Fruit fly (Drosophila melanogaster): ENCODE results near the gene CG31371.
A peak's percentile ranks its signal among the peaks of the same experiment; 100 is the strongest.

Gene CG31371

DNA sequence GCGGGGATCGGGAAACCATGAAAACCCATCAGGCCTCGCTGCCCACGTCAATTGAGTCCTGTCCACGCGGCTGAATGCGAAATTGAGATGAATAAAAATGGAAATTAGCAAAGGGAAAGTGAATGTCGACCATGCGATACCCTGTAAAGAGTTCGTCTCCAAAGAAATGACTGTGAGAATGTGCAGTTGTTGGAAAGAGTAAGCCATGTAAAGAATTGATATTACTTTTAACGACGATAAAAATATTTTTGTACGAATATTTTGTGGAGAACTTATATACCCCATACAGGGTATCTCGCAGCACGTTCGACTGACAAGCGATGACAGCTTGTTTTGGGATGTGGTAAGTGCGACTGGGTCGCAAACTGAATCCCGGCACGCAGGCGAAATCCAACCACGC is 2.1 kb downstream of the CG31371 start (continued):
- TF ChIP-seq sv (GFP tag; optimal IDR thresholded peaks at IDR 0.05) (peak; percentile 4), tai (GFP tag; optimal IDR thresholded peaks at IDR 0.05) (no peak), OdsH (GFP tag; optimal IDR thresholded peaks at IDR 0.05) (peak; percentile 35), h (GFP tag; optimal IDR thresholded peaks at IDR 0.05) (peak; percentile 69), N (GFP tag; optimal IDR thresholded peaks at IDR 0.05) (no peak), Hnf4 (GFP tag; optimal IDR thresholded peaks at IDR 0.05) (no peak), CG32264 (GFP tag; optimal IDR thresholded peaks at IDR 0.05) (no peak)

- TF ChIP-seq GATAd (GFP tag; optimal IDR thresholded peaks at IDR 0.05) (no peak), CG9705 (GFP tag; optimal IDR thresholded peaks at IDR 0.05) (no peak)
Observed at dm6 chr3R:30500226-30500625, 3.1 kb downstream of the CG31371 start, which contains the start of gene PH4alphaNE1. Gene PH4alphaNE1 (minus strand): TSS chr3R:30500326.

DNA sequence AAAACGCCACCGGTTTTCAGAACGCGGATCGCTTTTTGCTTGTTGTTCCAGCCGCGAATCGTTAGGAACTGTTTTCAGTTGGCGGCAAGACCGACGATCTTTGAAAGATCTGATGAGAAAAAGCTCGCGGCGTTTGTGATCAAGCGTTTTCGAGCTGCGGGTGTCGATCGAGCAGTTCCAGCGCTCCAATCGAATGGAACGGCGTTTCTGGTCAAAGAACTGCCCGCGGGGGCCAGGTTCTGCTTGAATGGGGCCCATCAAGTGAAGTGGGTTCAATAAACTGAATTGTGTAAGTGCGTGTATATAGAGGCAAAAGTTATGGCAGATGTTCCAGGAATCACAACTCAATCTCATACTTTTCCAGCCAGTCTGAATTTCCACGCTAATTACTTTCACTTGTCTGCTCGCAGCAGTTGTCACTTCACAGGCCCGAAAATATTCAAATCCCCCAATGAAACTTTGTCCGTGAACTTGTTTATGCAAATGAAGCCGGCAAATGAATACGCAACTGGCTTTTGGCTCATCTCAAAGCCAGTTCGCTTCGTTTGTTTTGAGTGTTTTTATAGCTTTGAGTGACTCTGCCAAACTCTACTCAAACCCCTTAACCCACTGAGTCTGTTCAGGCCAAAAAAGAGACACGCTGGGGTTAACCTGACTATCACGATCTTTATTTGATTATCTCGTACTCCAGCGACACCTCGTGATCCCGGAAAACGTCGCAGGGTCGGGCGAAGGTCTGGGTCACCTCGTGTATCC is 7.0 kb downstream of the CG31371 start, which contains the start of gene PH4alphaMP:
PH4alphaMP (minus strand) TSS at position 51 of the 756 bp plus-strand sequence.
- TF ChIP-seq psq (GFP tag; optimal IDR thresholded peaks at IDR 0.05) (no peak), h (GFP tag; optimal IDR thresholded peaks at IDR 0.05) (no peak), Abd-B (GFP tag; optimal IDR thresholded peaks at IDR 0.05) (no peak), tai (GFP tag; optimal IDR thresholded peaks at IDR 0.05) (no peak), rgr (GFP tag; optimal IDR thresholded peaks at IDR 0.05) (no peak)

- no peak for TF ChIP-seq CrebA (GFP tag; optimal IDR thresholded peaks at IDR 0.05; ENCODE audit: borderline replicate concordance)
- no peak for TF ChIP-seq br (GFP tag; optimal IDR thresholded peaks at IDR 0.05)
- peak; percentile 4 for TF ChIP-seq OdsH (GFP tag; optimal IDR thresholded peaks at IDR 0.05)
- TF ChIP-seq h (GFP tag; optimal IDR thresholded peaks at IDR 0.05) = peak; percentile 84
Observed at dm6 chr3R:30489797-30490196, 13.5 kb downstream of the CG31371 start, which contains the start of gene PH4alphaSG2. Gene PH4alphaSG2 (plus strand): TSS chr3R:30490074.

DNA sequence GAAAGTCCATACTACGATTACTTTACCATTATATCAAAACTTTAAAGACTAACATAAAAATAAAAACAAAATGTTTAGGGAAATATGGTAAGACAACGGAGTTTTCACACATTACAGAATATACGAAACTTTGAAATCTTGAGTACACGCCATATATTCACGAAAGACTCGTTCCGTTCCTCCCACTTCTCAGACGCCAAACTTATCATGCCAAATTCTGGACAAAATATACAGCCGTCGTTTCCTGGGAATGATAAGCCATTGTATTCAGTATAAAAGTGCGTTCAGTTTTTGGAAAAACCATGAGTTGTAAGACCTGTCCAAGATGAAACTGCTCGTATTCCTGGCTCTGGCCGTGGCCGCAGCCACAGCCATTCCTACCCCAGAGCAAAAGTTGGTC is 14.6 kb downstream of the CG31371 start, which contains the start of gene Jon99Fi:
Jon99Fi (plus strand) TSS at position 301 of the 400 bp plus-strand sequence.
- TF ChIP-seq tai (GFP tag; optimal IDR thresholded peaks at IDR 0.05) (no peak), Dif (GFP tag; optimal IDR thresholded peaks at IDR 0.05; ENCODE audit: partially characterized antibody) (no peak), CrebA (GFP tag; optimal IDR thresholded peaks at IDR 0.05; ENCODE audit: borderline replicate concordance) (no peak), pan (optimal IDR thresholded peaks at IDR 0.05) (no peak), dmrt93B (GFP tag; optimal IDR thresholded peaks at IDR 0.05) (no peak), Hr78 (GFP tag; optimal IDR thresholded peaks at IDR 0.05) (no peak), Jra (GFP tag; optimal IDR thresholded peaks at IDR 0.05) (no peak), woc (GFP tag; optimal IDR thresholded peaks at IDR 0.05) (no peak), lola (GFP tag; optimal IDR thresholded peaks at IDR 0.05) (no peak), h (GFP tag; optimal IDR thresholded peaks at IDR 0.05) (no peak), foxo (GFP tag; optimal IDR thresholded peaks at IDR 0.05) (no peak), Hr83 (GFP tag; optimal IDR thresholded peaks at IDR 0.05; ENCODE audit: poor library complexity, severe bottlenecking) (no peak), psq (GFP tag; optimal IDR thresholded peaks at IDR 0.05) (no peak), Mio (GFP tag; optimal IDR thresholded peaks at IDR 0.05) (no peak), Abd-B (GFP tag; optimal IDR thresholded peaks at IDR 0.05) (no peak), br (GFP tag; optimal IDR thresholded peaks at IDR 0.05) (no peak), dl (GFP tag; optimal IDR thresholded peaks at IDR 0.05; ENCODE audit: insufficient read depth in 1 of 2, partially characterized antibody in 2 of 2) (no peak), Hnf4 (GFP tag; optimal IDR thresholded peaks at IDR 0.05) (no peak)

dm6 chr3R:30487828-30488227 is 15.5 kb downstream of the CG31371 start, which contains the start of gene Jon99Fii:
Gene Jon99Fii (minus strand): TSS chr3R:30487928.
- TF ChIP-seq N (GFP tag; optimal IDR thresholded peaks at IDR 0.05) = no peak

- no peak for TF ChIP-seq Mio (GFP tag; optimal IDR thresholded peaks at IDR 0.05)
- TF ChIP-seq dl (GFP tag; optimal IDR thresholded peaks at IDR 0.05; ENCODE audit: insufficient read depth in 1 of 2, partially characterized antibody in 2 of 2) = no peak
- no peak for TF ChIP-seq OdsH (GFP tag; optimal IDR thresholded peaks at IDR 0.05)
- no peak for TF ChIP-seq Sp1 (GFP tag; optimal IDR thresholded peaks at IDR 0.05)
- no peak for TF ChIP-seq ey (GFP tag; optimal IDR thresholded peaks at IDR 0.05)
- no peak for TF ChIP-seq woc (GFP tag; optimal IDR thresholded peaks at IDR 0.05)
- no peak for TF ChIP-seq psq (GFP tag; optimal IDR thresholded peaks at IDR 0.05)
- no peak for TF ChIP-seq jim (GFP tag; optimal IDR thresholded peaks at IDR 0.05)
- TF ChIP-seq Abd-B (GFP tag; optimal IDR thresholded peaks at IDR 0.05) = no peak
- no peak for TF ChIP-seq Dif (GFP tag; optimal IDR thresholded peaks at IDR 0.05; ENCODE audit: partially characterized antibody)
- no peak for TF ChIP-seq br (GFP tag; optimal IDR thresholded peaks at IDR 0.05)
- TF ChIP-seq Hr78 (GFP tag; optimal IDR thresholded peaks at IDR 0.05) = no peak
- no peak for TF ChIP-seq dsf (GFP tag; optimal IDR thresholded peaks at IDR 0.05; ENCODE audit: borderline replicate concordance)
- TF ChIP-seq HLH106 (tag; optimal IDR thresholded peaks at IDR 0.05) = no peak
- no peak for TF ChIP-seq Hnf4 (GFP tag; optimal IDR thresholded peaks at IDR 0.05)
Observed at dm6 chr3R:30476367-30476766, 26.9 kb downstream of the CG31371 start, which contains the start of gene spdo. Gene spdo (plus strand): TSS chr3R:30476684.
